Worm (Caenorhabditis elegans): ENCODE data around the gene F14D2.8.

F14D2.8 gene

ce11 chrII:3349820-3350291, at the start of gene F14D2.8:
Gene F14D2.8 (minus strand): TSS chrII:3349870.
- TF ChIP-seq fkh-10 (GFP tag; optimal IDR thresholded peaks at IDR 0.05), result no peak
- no peak for TF ChIP-seq sup-37 (GFP tag; optimal IDR thresholded peaks at IDR 0.05)
- TF ChIP-seq sox-4 (tag; optimal IDR thresholded peaks at IDR 0.05), result no peak
- no peak for TF ChIP-seq hlh-4 (tag; optimal IDR thresholded peaks at IDR 0.05)
- TF ChIP-seq nhr-47 (tag; optimal IDR thresholded peaks at IDR 0.05), result no peak
- no peak for TF ChIP-seq ces-1 (GFP tag; optimal IDR thresholded peaks at IDR 0.05)
- TF ChIP-seq ets-5 (GFP tag; IDR thresholded peaks at IDR 0.05), result no peak
- TF ChIP-seq jun-1 (tag; optimal IDR thresholded peaks at IDR 0.05), result no peak
- TF ChIP-seq C34B4.2 (tag; optimal IDR thresholded peaks at IDR 0.05), result no peak
- no peak for TF ChIP-seq egl-27 (tag; optimal IDR thresholded peaks at IDR 0.05)
- no peak for TF ChIP-seq lin-13 (GFP tag; optimal IDR thresholded peaks at IDR 0.05)
- TF ChIP-seq nhr-77 (tag; optimal IDR thresholded peaks at IDR 0.05), result no peak
- no peak for TF ChIP-seq tbx-2 (tag; optimal IDR thresholded peaks at IDR 0.05)
- no peak for TF ChIP-seq tlp-1 (tag; optimal IDR thresholded peaks at IDR 0.05)
- TF ChIP-seq sptf-1 (tag; optimal IDR thresholded peaks at IDR 0.05), result no peak
- TF ChIP-seq mdl-1 (tag; optimal IDR thresholded peaks at IDR 0.05), result no peak
- no peak for TF ChIP-seq hpl-2 (GFP tag; optimal IDR thresholded peaks at IDR 0.05)
- no peak for TF ChIP-seq lin-15B (tag; optimal IDR thresholded peaks at IDR 0.05)

ce11 chrII:3399212-3399611, 49.5 kb upstream of the F14D2.8 start, which contains the start of gene nep-9:
Gene nep-9 (minus strand): TSS chrII:3399312.
- no peak for TF ChIP-seq unc-30 (tag; optimal IDR thresholded peaks at IDR 0.05)
- TF ChIP-seq xbp-1 (tag; optimal IDR thresholded peaks at IDR 0.05), result no peak
- no peak for TF ChIP-seq grh-1 (GFP tag; IDR thresholded peaks at IDR 0.05)
- TF ChIP-seq nhr-28 (tag; optimal IDR thresholded peaks at IDR 0.05), result no peak
- TF ChIP-seq ceh-63 (GFP tag; optimal IDR thresholded peaks at IDR 0.05), result no peak
- no peak for TF ChIP-seq ztf-11 (tag; optimal IDR thresholded peaks at IDR 0.05)
- TF ChIP-seq pag-3 (tag; optimal IDR thresholded peaks at IDR 0.05; ENCODE audit: borderline replicate concordance, insufficient read depth), result no peak
- no peak for TF ChIP-seq Y116A8C.19 (tag; optimal IDR thresholded peaks at IDR 0.05; ENCODE audit: borderline replicate concordance)
- TF ChIP-seq ama-1 (optimal IDR thresholded peaks at IDR 0.05), result no peak
- no peak for TF ChIP-seq ceh-82 (tag; optimal IDR thresholded peaks at IDR 0.05)
- TF ChIP-seq F16B12.6 (tag; optimal IDR thresholded peaks at IDR 0.05), result no peak
- no peak for TF ChIP-seq blmp-1 (tag; optimal IDR thresholded peaks at IDR 0.05)
- no peak for TF ChIP-seq irx-1 (tag; optimal IDR thresholded peaks at IDR 0.05)
- TF ChIP-seq elt-2 (tag; optimal IDR thresholded peaks at IDR 0.05), result no peak
- no peak for TF ChIP-seq fos-1 (tag; optimal IDR thresholded peaks at IDR 0.05)

ce11 chrII:3395484-3395883, 45.8 kb upstream of the F14D2.8 start, which contains the start of gene nep-20:
Gene nep-20 (minus strand): TSS chrII:3395584.
- no peak for TF ChIP-seq lin-35 (GFP tag; optimal IDR thresholded peaks at IDR 0.05)
- no peak for TF ChIP-seq fos-1 (tag; optimal IDR thresholded peaks at IDR 0.05)
- no peak for TF ChIP-seq ceh-8 (GFP tag; optimal IDR thresholded peaks at IDR 0.05)
- TF ChIP-seq nhr-90 (tag; optimal IDR thresholded peaks at IDR 0.05; ENCODE audit: poor library complexity), result no peak
- no peak for TF ChIP-seq lir-3 (tag; optimal IDR thresholded peaks at IDR 0.05; ENCODE audit: poor library complexity)
- TF ChIP-seq nhr-85 (tag), result no peak
- TF ChIP-seq efl-3 (GFP tag; optimal IDR thresholded peaks at IDR 0.05), result no peak
- no peak for TF ChIP-seq pag-3 (tag; optimal IDR thresholded peaks at IDR 0.05; ENCODE audit: borderline replicate concordance, insufficient read depth)
- no peak for TF ChIP-seq mab-9 (GFP tag; IDR thresholded peaks at IDR 0.05)
- no peak for TF ChIP-seq sox-4 (tag; optimal IDR thresholded peaks at IDR 0.05)
- no peak for TF ChIP-seq alr-1 (tag; optimal IDR thresholded peaks at IDR 0.05; ENCODE audit: borderline replicate concordance)
- TF ChIP-seq C16A3.4 (tag; optimal IDR thresholded peaks at IDR 0.05), result no peak
- no peak for TF ChIP-seq hlh-4 (tag; optimal IDR thresholded peaks at IDR 0.05)
- no peak for TF ChIP-seq unc-62 (GFP tag; optimal IDR thresholded peaks at IDR 0.05)
- no peak for TF ChIP-seq snu-23 (GFP tag; optimal IDR thresholded peaks at IDR 0.05)
- no peak for TF ChIP-seq ces-1 (GFP tag; optimal IDR thresholded peaks at IDR 0.05)
- TF ChIP-seq Y116A8C.19 (tag; optimal IDR thresholded peaks at IDR 0.05; ENCODE audit: borderline replicate concordance), result no peak
- TF ChIP-seq egl-27 (tag; optimal IDR thresholded peaks at IDR 0.05), result no peak
